Fruit fly (Drosophila melanogaster): ENCODE measurements around the gene Con.

Gene Con

dm6 chr3L:4929781-4930180 is 149.1 kb downstream of the Con start (continued):
- no peak for TF ChIP-seq CG17912 (GFP tag; optimal IDR thresholded peaks at IDR 0.05)
- no peak for TF ChIP-seq Dll (GFP tag; IDR thresholded peaks at IDR 0.05; ENCODE audit: partially characterized antibody)
- no peak for TF ChIP-seq ato (GFP tag; IDR thresholded peaks at IDR 0.05; ENCODE audit: partially characterized antibody)
- no peak for TF ChIP-seq Bteb2 (GFP tag; optimal IDR thresholded peaks at IDR 0.05)
- TF ChIP-seq CG33213 (GFP tag; optimal IDR thresholded peaks at IDR 0.05): no peak
- TF ChIP-seq CG13424 (tag; optimal IDR thresholded peaks at IDR 0.05): peak; percentile 7
- TF ChIP-seq CG10543 (GFP tag; optimal IDR thresholded peaks at IDR 0.05): no peak
- no peak for TF ChIP-seq CG7357 (GFP tag; IDR thresholded peaks at IDR 0.05)
- no peak for TF ChIP-seq bsh (GFP tag; optimal IDR thresholded peaks at IDR 0.05)
- no peak for TF ChIP-seq tgo (GFP tag; IDR thresholded peaks at IDR 0.05)
- no peak for TF ChIP-seq Hmx (GFP tag; optimal IDR thresholded peaks at IDR 0.05)
- TF ChIP-seq GATAe (GFP tag; conservative IDR thresholded peaks at IDR 0.05): no peak
- no peak for TF ChIP-seq CG17359 (tag; optimal IDR thresholded peaks at IDR 0.05)
- peak; percentile 68 for TF ChIP-seq sens (GFP tag)
- no peak for TF ChIP-seq Pdp1 (GFP tag; optimal IDR thresholded peaks at IDR 0.05)
- no peak for TF ChIP-seq Neu2 (GFP tag; optimal IDR thresholded peaks at IDR 0.05; ENCODE audit: borderline replicate concordance)
- no peak for TF ChIP-seq CG31365 (tag; optimal IDR thresholded peaks at IDR 0.05)
- no peak for TF ChIP-seq CrebB (tag; optimal IDR thresholded peaks at IDR 0.05)
- no peak; the same call in 1 of the 2 replicates for TF ChIP-seq Xrp1 (GFP tag; IDR thresholded peaks at IDR 0.05)
- no peak for TF ChIP-seq gsb-n (tag; optimal IDR thresholded peaks at IDR 0.05)
- peak; percentile 6 for TF ChIP-seq Oli (tag; optimal IDR thresholded peaks at IDR 0.05)
- TF ChIP-seq CG17385 (GFP tag; optimal IDR thresholded peaks at IDR 0.05): no peak
- TF ChIP-seq ems (GFP tag; optimal IDR thresholded peaks at IDR 0.05): no peak
- no peak for TF ChIP-seq NC2α (GFP tag; optimal IDR thresholded peaks at IDR 0.05)
- TF ChIP-seq YL-1 (GFP tag; optimal IDR thresholded peaks at IDR 0.05): no peak
- TF ChIP-seq CG8290 (GFP tag; optimal IDR thresholded peaks at IDR 0.05): no peak
- TF ChIP-seq CG8290 (tag; optimal IDR thresholded peaks at IDR 0.05): no peak
- 0 out of 2 replicates have a peak, but pooled peaks have one; percentile 10 for TF ChIP-seq Ptx1 (GFP tag; IDR thresholded peaks at IDR 0.05)
- no peak for TF ChIP-seq CG6272 (GFP tag; IDR thresholded peaks at IDR 0.05)
- TF ChIP-seq psq (GFP tag; optimal IDR thresholded peaks at IDR 0.05): no peak
- TF ChIP-seq CG8388 (GFP tag; optimal IDR thresholded peaks at IDR 0.05): peak; percentile 1
- TF ChIP-seq slp2 (GFP tag; optimal IDR thresholded peaks at IDR 0.05): no peak
- TF ChIP-seq CG10565 (GFP tag; optimal IDR thresholded peaks at IDR 0.05): no peak
- TF ChIP-seq Aef1 (GFP tag; IDR thresholded peaks at IDR 0.05): no peak
- no peak for TF ChIP-seq cwo (GFP tag; optimal IDR thresholded peaks at IDR 0.05)
- no peak for TF ChIP-seq CG9437 (GFP tag; optimal IDR thresholded peaks at IDR 0.05)
- no peak for TF ChIP-seq Rx (GFP tag; IDR thresholded peaks at IDR 0.05)
- TF ChIP-seq CG8281 (tag; optimal IDR thresholded peaks at IDR 0.05): no peak
- TF ChIP-seq CG6813 (GFP tag; optimal IDR thresholded peaks at IDR 0.05): no peak
- no peak for TF ChIP-seq chm (GFP tag; IDR thresholded peaks at IDR 0.05)
- no peak for TF ChIP-seq usp (GFP tag; optimal IDR thresholded peaks at IDR 0.05)
- no peak for TF ChIP-seq Taf1 (GFP tag; IDR thresholded peaks at IDR 0.05)
- peak; percentile 61 for TF ChIP-seq gem (tag; optimal IDR thresholded peaks at IDR 0.05)
- TF ChIP-seq tup (GFP tag; optimal IDR thresholded peaks at IDR 0.05): no peak
- TF ChIP-seq pum (GFP tag; optimal IDR thresholded peaks at IDR 0.05): no peak
- TF ChIP-seq CoRest (tag; optimal IDR thresholded peaks at IDR 0.05): peak; percentile 25
- TF ChIP-seq CG18011 (GFP tag; optimal IDR thresholded peaks at IDR 0.05): no peak
- TF ChIP-seq CG17328 (GFP tag; IDR thresholded peaks at IDR 0.05): peak; percentile 22; the same call in 1 of the 2 replicates
- TF ChIP-seq Sin3A (optimal IDR thresholded peaks at IDR 0.05): no peak
- TF ChIP-seq Rfx (GFP tag; IDR thresholded peaks at IDR 0.05): 0 out of 2 replicates have a peak, but pooled peaks have one; percentile 23
- no peak for TF ChIP-seq B-H2 (GFP tag; optimal IDR thresholded peaks at IDR 0.05)
- no peak for TF ChIP-seq Ravus (GFP tag; IDR thresholded peaks at IDR 0.05)

Measured in whole organism, embryonic.